Fruit fly (Drosophila melanogaster) whole organism, wandering third instar larva: ENCODE results near the gene Spn77Bb.

Experiments
- Abd-B ChIP-seq: fragments of >200 bp; optimal IDR thresholded peaks from 2 replicates; lab custom pipeline; 2017; ENCODE audit warnings: missing biosample characterization, missing genetic modification characterization
- CG32264 ChIP-seq: fragments of 200-800 bp; sonication (Bioruptor generic); optimal IDR thresholded peaks from 2 replicates; lab custom pipeline; 2016; ENCODE audit warnings: missing biosample characterization, missing genetic modification characterization
- CG9705 ChIP-seq: fragments of 200-800 bp; sonication (Bioruptor generic); optimal IDR thresholded peaks from 2 replicates; lab custom pipeline; 2018; ENCODE audit warnings: missing biosample characterization, mild to moderate bottlenecking, missing genetic modification characterization
- CrebA ChIP-seq: fragments of 200-800 bp; sonication (Bioruptor generic); optimal IDR thresholded peaks from 2 replicates; lab custom pipeline; 2016; ENCODE audit warnings: missing biosample characterization, mild to moderate bottlenecking, missing genetic modification characterization, borderline replicate concordance
- Dfd ChIP-seq: fragments of >200 bp; optimal IDR thresholded peaks from 2 replicates; lab custom pipeline; 2017; ENCODE audit warnings: missing biosample characterization, missing genetic modification characterization
- Dif ChIP-seq: fragments of 200-275, 200-300 bp; sonication (Bioruptor generic); optimal IDR thresholded peaks from 2 replicates; lab custom pipeline; 2018; ENCODE audit warnings: missing biosample characterization, missing genetic modification characterization; ENCODE audit not compliant: partially characterized antibody
- HLH106 ChIP-seq: fragments of 200-800 bp; optimal IDR thresholded peaks from 3 replicates; lab custom pipeline; 2019; ENCODE audit warnings: missing biosample characterization, mild to moderate bottlenecking, missing genetic modification characterization, moderate library complexity
- Hnf4 ChIP-seq: fragments of 200-800 bp; sonication (Bioruptor generic); optimal IDR thresholded peaks from 2 replicates; lab custom pipeline; 2016; ENCODE audit warnings: missing biosample characterization, mild to moderate bottlenecking, missing genetic modification characterization
- Hr78 ChIP-seq: fragments of >200 bp; optimal IDR thresholded peaks from 2 replicates; lab custom pipeline; 2017; ENCODE audit warnings: missing biosample characterization, missing genetic modification characterization
- Hr83 ChIP-seq: fragments of 200-300 bp; sonication (Bioruptor generic); optimal IDR thresholded peaks from 2 replicates; lab custom pipeline; 2016; ENCODE audit warnings: missing biosample characterization, mild to moderate bottlenecking, missing genetic modification characterization, moderate library complexity; ENCODE audit not compliant: poor library complexity, severe bottlenecking
- Jra ChIP-seq: sonication (Bioruptor generic); optimal IDR thresholded peaks from 2 replicates; lab custom pipeline; 2016; ENCODE audit warnings: missing biosample characterization, missing genetic modification characterization
- Mio ChIP-seq: sonication (Bioruptor generic); optimal IDR thresholded peaks from 2 replicates; lab custom pipeline; 2016; ENCODE audit warnings: missing biosample characterization, missing genetic modification characterization
- Myc ChIP-seq: fragments of >200 bp; optimal IDR thresholded peaks from 2 replicates; lab custom pipeline; 2017
- N ChIP-seq: fragments of >200 bp; optimal IDR thresholded peaks from 2 replicates; lab custom pipeline; 2018; ENCODE audit warnings: missing biosample characterization, missing external identifiers, missing genetic modification characterization
- Rel ChIP-seq, 2 experiments: fragments of 200-800 bp; sonication (Bioruptor generic) in 1 of 2; optimal IDR thresholded peaks; 2 replicates in 1 of 2; 3 replicates in 1 of 2; lab custom pipeline; 2016 to 2019; ENCODE audit warnings: mild to moderate bottlenecking in 2 of 2, missing biosample characterization in 2 of 2, missing genetic modification characterization in 2 of 2, moderate library complexity in 1 of 2
- Sp1 ChIP-seq: fragments of 200-800 bp; sonication (Bioruptor generic); optimal IDR thresholded peaks from 3 replicates; lab custom pipeline; 2019; ENCODE audit warnings: missing biosample characterization, mild to moderate bottlenecking, missing genetic modification characterization, moderate library complexity
- Vsx2 ChIP-seq: fragments of 200-300, 225-300 bp; sonication (Bioruptor generic); optimal IDR thresholded peaks from 2 replicates; lab custom pipeline; 2018; ENCODE audit warnings: missing biosample characterization, missing genetic modification characterization; ENCODE audit not compliant: partially characterized antibody
- br ChIP-seq: fragments of 200-800 bp; sonication (Bioruptor generic); optimal IDR thresholded peaks from 2 replicates; lab custom pipeline; 2016; ENCODE audit warnings: missing biosample characterization, missing genetic modification characterization
- brk ChIP-seq: fragments of 200-800 bp; sonication (Bioruptor generic); optimal IDR thresholded peaks from 2 replicates; lab custom pipeline; 2016; ENCODE audit warnings: missing biosample characterization, mild to moderate bottlenecking, missing genetic modification characterization
- dl ChIP-seq, 2 experiments: fragments of 175-275, 200-275 bp in 1 of 2; fragments of 200-275 bp in 1 of 2; sonication (Bioruptor generic); optimal IDR thresholded peaks; lab custom pipeline; 2018; ENCODE audit warnings: mild to moderate bottlenecking in 2 of 2, missing biosample characterization in 2 of 2, missing genetic modification characterization in 2 of 2, moderate library complexity in 2 of 2; ENCODE audit not compliant: partially characterized antibody in 2 of 2, insufficient read depth in 1 of 2
- dsf ChIP-seq: sonication (Bioruptor generic); optimal IDR thresholded peaks from 2 replicates; lab custom pipeline; 2016; ENCODE audit warnings: missing biosample characterization, missing genetic modification characterization, borderline replicate concordance
- ey ChIP-seq: fragments of 200-800 bp; sonication (Bioruptor generic); optimal IDR thresholded peaks from 2 replicates; lab custom pipeline; 2016; ENCODE audit warnings: missing biosample characterization, missing genetic modification characterization
- foxo ChIP-seq, 2 experiments: fragments of 200-800 bp; sonication (Bioruptor generic); optimal IDR thresholded peaks; 2 replicates in 1 of 2; 3 replicates in 1 of 2; lab custom pipeline; 2016 to 2017; ENCODE audit warnings: missing biosample characterization in 2 of 2, missing genetic modification characterization in 2 of 2
- fru ChIP-seq: fragments of 200-800 bp; sonication (Bioruptor generic); optimal IDR thresholded peaks from 3 replicates; lab custom pipeline; 2016; ENCODE audit warnings: missing biosample characterization, mild to moderate bottlenecking, missing genetic modification characterization
- jim ChIP-seq: fragments of 175-275, 200-325 bp; sonication (Bioruptor generic); optimal IDR thresholded peaks from 2 replicates; lab custom pipeline; 2016; ENCODE audit warnings: missing biosample characterization, mild to moderate bottlenecking, missing genetic modification characterization
- lola ChIP-seq: fragments of >200 bp; optimal IDR thresholded peaks from 2 replicates; lab custom pipeline; 2017; ENCODE audit warnings: missing biosample characterization, missing genetic modification characterization
- psq ChIP-seq: fragments of 200-800 bp; sonication (Bioruptor generic); optimal IDR thresholded peaks from 3 replicates; lab custom pipeline; 2017; ENCODE audit warnings: missing biosample characterization, mild to moderate bottlenecking, missing genetic modification characterization, moderate library complexity
- rgr ChIP-seq: fragments of 200-800 bp; sonication (Bioruptor generic); optimal IDR thresholded peaks from 3 replicates; lab custom pipeline; 2016; ENCODE audit warnings: missing biosample characterization, mild to moderate bottlenecking, missing genetic modification characterization
- sv ChIP-seq: fragments of 200-800 bp; sonication (Bioruptor generic); optimal IDR thresholded peaks from 3 replicates; lab custom pipeline; 2016; ENCODE audit warnings: missing biosample characterization, missing genetic modification characterization
- tai ChIP-seq: sonication (Bioruptor generic); optimal IDR thresholded peaks from 2 replicates; lab custom pipeline; 2016; ENCODE audit warnings: missing biosample characterization, missing genetic modification characterization
- usp ChIP-seq: fragments of >200 bp; optimal IDR thresholded peaks from 2 replicates; lab custom pipeline; 2017; ENCODE audit warnings: missing biosample characterization, missing genetic modification characterization
- woc ChIP-seq: sonication (Bioruptor generic); optimal IDR thresholded peaks from 2 replicates; lab custom pipeline; 2016; ENCODE audit warnings: missing biosample characterization, mild to moderate bottlenecking, missing genetic modification characterization

Spn77Bb gene

dm6 chr3L:20320652-20321051 lies at the start of gene Spn77Bb:
Spn77Bb (plus strand) TSS chr3L:20320952.
- TF ChIP-seq Jra (GFP tag; lab: Kevin White, UChicago) (no peak), psq (GFP tag; lab: Kevin White, UChicago) (no peak), dl (GFP tag; optimal IDR thresholded peaks at IDR 0.05; lab: Kevin White, UChicago; ENCODE audit: insufficient read depth in 1 of 2, partially characterized antibody in 2 of 2) (no peak), br (no peak), woc (GFP tag; lab: Kevin White, UChicago) (no peak), CG32264 (GFP tag; lab: Kevin White, UChicago) (no peak), sv (GFP tag; lab: Kevin White, UChicago) (no peak), CG9705 (GFP tag; lab: Kevin White, UChicago) (no peak), CrebA (GFP tag; lab: Kevin White, UChicago) (no peak), Dif (GFP tag; lab: Kevin White, UChicago) (no peak), foxo (GFP tag; optimal IDR thresholded peaks at IDR 0.05; lab: Kevin White, UChicago) (no peak), fru (GFP tag; lab: Kevin White, UChicago) (no peak), Mio (GFP tag; lab: Kevin White, UChicago) (no peak), brk (GFP tag; lab: Kevin White, UChicago) (no peak), N (no peak), Sp1 (GFP tag; lab: Kevin White, UChicago) (no peak), jim (GFP tag; lab: Kevin White, UChicago) (no peak), tai (GFP tag; lab: Kevin White, UChicago) (no peak), Rel (GFP tag; optimal IDR thresholded peaks at IDR 0.05; lab: Kevin White, UChicago) (no peak), Rel (tag; optimal IDR thresholded peaks at IDR 0.05; lab: Kevin White, UChicago) (no peak), usp (GFP tag; lab: Kevin White, UChicago) (no peak)

dm6 chr3L:20275235-20275634 lies 45.5 kb upstream of the Spn77Bb start, which contains the start of gene CG17122:
CG17122 (minus strand) TSS chr3L:20275335.
- no peak for TF ChIP-seq Vsx2 (GFP tag; lab: Kevin White, UChicago)

dm6 chr3L:20275886-20276285 lies 44.9 kb upstream of the Spn77Bb start:
- TF ChIP-seq psq (GFP tag; lab: Kevin White, UChicago) = no peak
- TF ChIP-seq, all 38 proteins: peak for 0

- TF ChIP-seq woc (GFP tag; lab: Kevin White, UChicago) (no peak), Myc (lab: Kevin White, UChicago) (no peak), tai (GFP tag; lab: Kevin White, UChicago) (no peak)
Measured at dm6 chr3L:20276615-20277014, 44.1 kb upstream of the Spn77Bb start.

- TF ChIP-seq lola (GFP tag; lab: Kevin White, UChicago) = no peak
- TF ChIP-seq N = no peak
- no peak for TF ChIP-seq Hr78 (GFP tag; lab: Kevin White, UChicago)
- no peak for TF ChIP-seq dl (GFP tag; optimal IDR thresholded peaks at IDR 0.05; lab: Kevin White, UChicago; ENCODE audit: insufficient read depth in 1 of 2, partially characterized antibody in 2 of 2)
- no peak for TF ChIP-seq Abd-B
- TF ChIP-seq foxo (GFP tag; optimal IDR thresholded peaks at IDR 0.05; lab: Kevin White, UChicago) = no peak
- TF ChIP-seq, all 38 proteins: peak for 0
Measured at dm6 chr3L:20281254-20281653, 39.5 kb upstream of the Spn77Bb start.

- no peak for TF ChIP-seq N
- TF ChIP-seq Hr78 (GFP tag; lab: Kevin White, UChicago) = no peak
- TF ChIP-seq Mio (GFP tag; lab: Kevin White, UChicago) = no peak
- TF ChIP-seq HLH106 (tag; lab: Kevin White, UChicago) = no peak
- TF ChIP-seq usp (GFP tag; lab: Kevin White, UChicago) = no peak
- no peak for TF ChIP-seq Dfd
- TF ChIP-seq Vsx2 (GFP tag; lab: Kevin White, UChicago) = no peak
- no peak for TF ChIP-seq CrebA (GFP tag; lab: Kevin White, UChicago)
- TF ChIP-seq ey (GFP tag; lab: Kevin White, UChicago) = no peak
- no peak for TF ChIP-seq Hr83 (GFP tag; lab: Kevin White, UChicago)
- no peak for TF ChIP-seq fru (GFP tag; lab: Kevin White, UChicago)
- TF ChIP-seq brk (GFP tag; lab: Kevin White, UChicago) = no peak
- TF ChIP-seq CG9705 (GFP tag; lab: Kevin White, UChicago) = no peak
- TF ChIP-seq Hnf4 = no peak
- TF ChIP-seq Dif (GFP tag; lab: Kevin White, UChicago) = no peak
- TF ChIP-seq dsf (GFP tag; lab: Kevin White, UChicago) = no peak
- TF ChIP-seq rgr (GFP tag; lab: Kevin White, UChicago) = no peak
Measured at dm6 chr3L:20287046-20287445, 33.7 kb upstream of the Spn77Bb start.
